Worm (Caenorhabditis elegans) whole organism, midembryonic: ENCODE results near the gene sid-2.
A peak's percentile ranks its signal among the peaks of the same experiment; 100 is the strongest.

Experiments
- T22C8.4 ChIP-seq: fragments of 200-800 bp; sonication (Bioruptor generic); IDR thresholded peaks from 2 replicates; pipeline ENCODE4 v1.3.6; 2022; ENCODE audit warnings: missing genetic modification characterization, missing compliant biosample characterization
- cog-1 ChIP-seq: sonication (generic microtip); optimal IDR thresholded peaks from 2 replicates; lab custom pipeline; 2016; ENCODE audit warnings: missing genetic modification characterization, missing compliant biosample characterization
- flt-1 ChIP-seq: fragments of 200-800 bp; sonication (Bioruptor generic); IDR thresholded peaks from 2 replicates; pipeline ENCODE4 v1.3.6; 2022; ENCODE audit warnings: missing genetic modification characterization, missing compliant biosample characterization
- klf-2 ChIP-seq: fragments of 200-800 bp; sonication (Bioruptor generic); conservative IDR thresholded peaks from 2 replicates; pipeline ENCODE4 v1.3.6; 2022; ENCODE audit warnings: missing genetic modification reagents, missing genetic modification characterization, missing compliant biosample characterization
- med-1 ChIP-seq: sonication (generic microtip); optimal IDR thresholded peaks from 2 replicates; lab custom pipeline; 2017; ENCODE audit warnings: missing genetic modification characterization, mild to moderate bottlenecking, missing compliant biosample characterization, antibody characterized with exemption, missing genetic modification reagents; ENCODE audit not compliant: insufficient read depth
- ref-1 ChIP-seq: fragments of 200-800 bp; sonication (Bioruptor generic); conservative IDR thresholded peaks from 2 replicates; pipeline ENCODE4 v1.3.6; 2022; ENCODE audit warnings: missing genetic modification reagents, missing genetic modification characterization, missing compliant biosample characterization
- tab-1 ChIP-seq: fragments of 200-800 bp; sonication (Bioruptor generic); IDR thresholded peaks from 2 replicates; pipeline ENCODE4 v1.3.6; 2022; ENCODE audit warnings: missing genetic modification characterization, missing compliant biosample characterization
- ztf-23 ChIP-seq: fragments of 200-800 bp; sonication (Bioruptor generic); IDR thresholded peaks from 2 replicates; pipeline ENCODE4 v1.3.6; 2022; ENCODE audit warnings: missing genetic modification reagents, missing genetic modification characterization, missing compliant biosample characterization
- ztf-29 ChIP-seq: fragments of 200-800 bp; sonication (Bioruptor generic); IDR thresholded peaks from 2 replicates; pipeline ENCODE4 v1.3.6; 2022; ENCODE audit warnings: missing genetic modification reagents, missing genetic modification characterization, missing compliant biosample characterization

The sid-2 gene

ce11 chrIII:13641588-13641987 is 37.7 kb upstream of the sid-2 start, which contains the start of gene acbp-5:
TSS of gene acbp-5 (minus strand) at chrIII:13641688.
- TF ChIP-seq tab-1: no peak
- TF ChIP-seq med-1 (GFP tag; lab: Kevin White, UChicago): no peak
- no peak for TF ChIP-seq ztf-23 (GFP tag; lab: Robert Waterston, UW)
- no peak for TF ChIP-seq klf-2
- TF ChIP-seq cog-1 (tag; lab: Kevin White, UChicago): no peak
- TF ChIP-seq ztf-29: no peak
- TF ChIP-seq T22C8.4 (GFP tag; lab: Robert Waterston, UW): no peak
- no peak for TF ChIP-seq flt-1 (GFP tag; lab: Robert Waterston, UW)
- no peak for TF ChIP-seq ref-1

DNA sequence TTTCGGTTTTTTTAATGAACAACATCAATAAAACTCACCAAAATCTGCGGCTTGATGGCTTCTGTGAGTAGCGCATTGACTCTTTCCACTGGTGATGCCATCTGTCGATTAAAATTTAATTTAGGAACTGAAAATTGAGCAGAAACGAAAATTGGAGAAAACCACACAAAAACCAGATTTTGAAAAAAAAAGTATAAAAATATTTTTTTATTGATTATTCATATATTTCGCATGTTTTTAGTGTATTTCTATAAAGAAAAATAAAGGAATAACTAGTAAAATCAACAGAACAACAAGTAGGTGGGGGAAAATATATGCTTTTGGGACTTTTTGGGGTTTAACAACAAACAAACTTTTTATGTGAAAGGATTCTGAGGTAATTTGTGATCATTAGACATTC is 37.0 kb upstream of the sid-2 start, which contains the start of gene T12D8.10:
Gene T12D8.10 (minus strand): TSS at position 101 of the 400 bp plus-strand sequence.
- TF ChIP-seq T22C8.4 (GFP tag; lab: Robert Waterston, UW): no peak
- TF ChIP-seq ztf-29: no peak
- TF ChIP-seq ref-1: no peak
- no peak for TF ChIP-seq flt-1 (GFP tag; lab: Robert Waterston, UW)
- no peak for TF ChIP-seq klf-2
- no peak for TF ChIP-seq med-1 (GFP tag; lab: Kevin White, UChicago)
- no peak for TF ChIP-seq ztf-23 (GFP tag; lab: Robert Waterston, UW)
- no peak for TF ChIP-seq cog-1 (tag; lab: Kevin White, UChicago)
- no peak for TF ChIP-seq tab-1

- TF ChIP-seq T22C8.4 (GFP tag; lab: Robert Waterston, UW) (no peak), ref-1 (no peak), ztf-23 (GFP tag; lab: Robert Waterston, UW) (no peak), med-1 (GFP tag; lab: Kevin White, UChicago) (no peak), cog-1 (tag; lab: Kevin White, UChicago) (no peak), ztf-29 (no peak), tab-1 (no peak), klf-2 (no peak)
These were observed 36.5 kb upstream of the sid-2 start for ce11 chrIII:13642776-13643175.

DNA sequence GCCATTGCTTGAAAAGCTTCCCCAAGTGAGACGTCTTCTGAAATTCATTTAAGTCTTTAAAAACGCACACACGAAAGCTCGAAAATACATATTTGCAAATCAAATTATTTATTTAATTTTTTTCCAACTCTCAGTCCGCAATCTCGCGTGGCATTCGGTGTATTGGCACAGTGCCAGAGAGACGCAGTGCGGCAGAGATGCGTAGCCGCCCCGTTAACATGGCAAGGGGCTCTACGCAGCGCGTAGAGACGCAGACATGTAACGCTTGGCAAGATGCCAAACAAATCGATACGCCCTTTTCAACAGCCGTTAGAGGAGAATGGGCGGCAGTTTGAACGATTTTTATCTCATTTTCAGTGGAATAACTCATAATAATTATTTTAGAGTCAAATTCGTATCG is 35.7 kb upstream of the sid-2 start, which contains the start of the genes drr-2 and set-16:
Gene drr-2 (minus strand): TSS at position 37 of the 400 bp plus-strand sequence.
Gene set-16 (plus strand): TSS at position 383 of the 400 bp plus-strand sequence.
- TF ChIP-seq ztf-23 (GFP tag; lab: Robert Waterston, UW) (peak; percentile 100), flt-1 (GFP tag; lab: Robert Waterston, UW) (peak; percentile 84), med-1 (GFP tag; lab: Kevin White, UChicago) (peak; percentile 31), tab-1 (no peak), ref-1 (no peak), ztf-29 (no peak; the same call in 1 of the 2 replicates), klf-2 (no peak), T22C8.4 (GFP tag; lab: Robert Waterston, UW) (peak; percentile 96), cog-1 (tag; lab: Kevin White, UChicago) (peak; percentile 98)

- no peak for TF ChIP-seq ref-1
- TF ChIP-seq ztf-29: no peak
- TF ChIP-seq flt-1 (GFP tag; lab: Robert Waterston, UW): 0 out of 2 replicates have a peak, but pooled peaks have one; percentile 18
- TF ChIP-seq med-1 (GFP tag; lab: Kevin White, UChicago): no peak
- no peak for TF ChIP-seq cog-1 (tag; lab: Kevin White, UChicago)
- TF ChIP-seq ztf-23 (GFP tag; lab: Robert Waterston, UW): no peak
- no peak for TF ChIP-seq T22C8.4 (GFP tag; lab: Robert Waterston, UW)
- no peak for TF ChIP-seq tab-1
These were observed 35.0 kb upstream of the sid-2 start for ce11 chrIII:13644279-13644678.

- TF ChIP-seq med-1 (GFP tag; lab: Kevin White, UChicago) (no peak), T22C8.4 (GFP tag; lab: Robert Waterston, UW) (no peak), klf-2 (no peak), flt-1 (GFP tag; lab: Robert Waterston, UW) (peak; percentile 48; the same call in 1 of the 2 replicates)
These were observed 33.3 kb upstream of the sid-2 start for ce11 chrIII:13645885-13646488.

- no peak for TF ChIP-seq ztf-23 (GFP tag; lab: Robert Waterston, UW)
- TF ChIP-seq flt-1 (GFP tag; lab: Robert Waterston, UW): no peak
These were observed 30.7 kb upstream of the sid-2 start for ce11 chrIII:13648540-13648939.

DNA sequence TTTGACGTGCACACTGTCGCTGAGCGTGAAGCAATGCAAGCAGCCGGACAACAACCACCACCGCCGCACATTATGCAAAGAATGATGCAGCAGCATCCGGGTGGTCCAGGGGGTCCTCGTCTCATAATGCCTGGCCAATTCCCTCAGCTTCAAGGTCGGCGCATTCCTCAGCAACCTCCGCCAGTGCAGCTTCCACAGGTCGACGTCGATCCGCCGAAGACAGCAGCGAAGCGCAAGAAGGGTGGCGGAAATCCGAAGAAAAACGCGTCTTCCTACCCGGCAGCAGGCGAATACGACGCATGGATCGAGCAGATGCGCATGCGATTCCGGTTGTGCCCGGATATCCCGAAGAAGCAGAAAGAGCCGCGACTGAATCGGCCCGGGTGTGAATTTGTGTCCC is 27.8 kb upstream of the sid-2 start:
- 0 out of 2 replicates have a peak, but pooled peaks have one; percentile 43 for TF ChIP-seq ztf-23 (GFP tag; lab: Robert Waterston, UW)
- TF ChIP-seq ztf-29: no peak
- no peak for TF ChIP-seq ref-1
- no peak for TF ChIP-seq med-1 (GFP tag; lab: Kevin White, UChicago)

DNA sequence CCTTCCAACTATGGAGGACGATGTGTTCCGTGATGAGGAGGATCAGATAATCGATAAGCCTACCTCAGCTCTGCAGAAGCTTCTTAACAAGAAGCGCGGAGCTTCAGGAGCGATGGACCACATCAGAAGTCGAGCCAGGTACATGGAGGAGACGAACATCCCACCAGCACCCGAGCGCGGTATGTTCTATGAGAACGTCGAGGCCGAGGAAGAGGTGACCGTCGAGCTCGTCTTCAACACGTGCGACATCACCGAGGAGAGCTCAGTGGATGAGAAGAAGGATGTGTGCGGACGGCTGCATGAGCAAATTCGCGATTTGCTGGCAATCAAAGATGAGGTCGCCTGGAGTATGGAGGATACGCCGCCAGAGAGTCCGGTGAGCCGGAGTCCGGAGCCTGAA is 27.2 kb upstream of the sid-2 start:
- TF ChIP-seq tab-1: no peak
- TF ChIP-seq ref-1: no peak
- TF ChIP-seq klf-2: no peak
- no peak for TF ChIP-seq med-1 (GFP tag; lab: Kevin White, UChicago)
- no peak for TF ChIP-seq flt-1 (GFP tag; lab: Robert Waterston, UW)
- no peak for TF ChIP-seq cog-1 (tag; lab: Kevin White, UChicago)
- TF ChIP-seq ztf-23 (GFP tag; lab: Robert Waterston, UW): no peak
- TF ChIP-seq T22C8.4 (GFP tag; lab: Robert Waterston, UW): no peak
- no peak for TF ChIP-seq ztf-29

DNA sequence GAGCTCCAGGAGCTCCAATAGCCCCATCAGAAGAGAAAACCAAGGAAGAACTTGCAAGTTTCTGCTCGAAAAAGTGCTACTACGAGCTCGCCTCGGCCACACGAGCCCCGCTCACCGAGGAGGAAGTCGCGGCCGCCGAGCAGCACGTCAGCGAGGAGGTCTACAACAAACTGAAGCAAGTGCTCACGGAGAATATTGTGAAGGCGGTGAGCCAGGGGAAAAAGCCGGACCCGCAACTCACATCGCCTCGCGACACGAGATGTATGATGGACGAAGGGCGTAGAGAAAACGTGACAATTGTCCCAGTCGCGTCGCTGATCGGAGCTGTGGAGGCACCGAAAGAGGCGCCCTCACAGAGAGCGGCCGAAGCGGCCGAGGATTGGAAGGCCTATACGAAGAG is 26.5 kb upstream of the sid-2 start:
- TF ChIP-seq ztf-29 (no peak), ztf-23 (GFP tag; lab: Robert Waterston, UW) (no peak)
